Worm (Caenorhabditis elegans) whole organism, L1 larva: ENCODE data around the gene D2085.7.

Experiments used
- C34B4.2 ChIP-seq: sonication (generic microtip); optimal IDR thresholded peaks from 2 replicates; lab custom pipeline; 2017; ENCODE audit warnings: mild to moderate bottlenecking, missing genetic modification characterization, missing compliant biosample characterization
- Y116A8C.19 ChIP-seq: sonication (generic microtip); optimal IDR thresholded peaks from 2 replicates; lab custom pipeline; 2016; ENCODE audit warnings: missing compliant biosample characterization, missing genetic modification characterization, borderline replicate concordance
- aha-1 ChIP-seq: fragments of 150-350 bp; optimal IDR thresholded peaks from 2 replicates; lab custom pipeline; 2014; ENCODE audit warnings: missing biosample characterization, missing genetic modification characterization
- alr-1 ChIP-seq: fragments of 200-800 bp; sonication (Bioruptor generic); optimal IDR thresholded peaks from 2 replicates; lab custom pipeline; 2018; ENCODE audit warnings: borderline replicate concordance, mild to moderate bottlenecking, missing genetic modification characterization, missing compliant biosample characterization
- ama-1 ChIP-seq: fragments of 150-350 bp; optimal IDR thresholded peaks from 2 replicates; lab custom pipeline; 2014
- blmp-1 ChIP-seq: fragments of 150-350 bp; optimal IDR thresholded peaks from 2 replicates; lab custom pipeline; 2014; ENCODE audit warnings: missing biosample characterization, missing genetic modification characterization
- ceh-88 ChIP-seq: fragments of 200-800 bp; sonication (Bioruptor generic); IDR thresholded peaks from 2 replicates; pipeline ENCODE4 v1.3.6; 2022; ENCODE audit warnings: missing genetic modification characterization, missing compliant biosample characterization
- dsc-1 ChIP-seq: sonication (generic microtip); optimal IDR thresholded peaks from 2 replicates; lab custom pipeline; 2016; ENCODE audit warnings: mild to moderate bottlenecking, missing genetic modification characterization, missing compliant biosample characterization
- efl-1 ChIP-seq, 4 experiments: fragments of 150-350 bp; optimal IDR thresholded peaks in 3 of 4; peaks in 1 of 4; 1 replicate in 1 of 4; 2 replicates in 3 of 4; lab custom pipeline; 2014; ENCODE audit warnings: missing biosample characterization in 2 of 4, missing genetic modification characterization in 2 of 4, missing genetic modification reagents in 2 of 4
- egl-27 ChIP-seq, 2 experiments: fragments of 150-350 bp in 1 of 2; sonication (generic microtip); optimal IDR thresholded peaks; 3 replicates each; lab custom pipeline; 2017 to 2018; ENCODE audit warnings: missing biosample characterization in 2 of 2, missing genetic modification characterization in 2 of 2, missing genetic modification reagents in 2 of 2
- elt-2 ChIP-seq: sonication (generic microtip); optimal IDR thresholded peaks from 2 replicates; lab custom pipeline; 2016; ENCODE audit warnings: missing genetic modification characterization, mild to moderate bottlenecking, inconsistent platforms, missing compliant biosample characterization, missing genetic modification reagents
- elt-3 ChIP-seq, 6 experiments: fragments of 150-350 bp in 1 of 6; sonication (generic microtip); optimal IDR thresholded peaks; 2 replicates each; lab custom pipeline; 2017 to 2018; ENCODE audit warnings: missing biosample characterization in 6 of 6, missing genetic modification characterization in 6 of 6, inconsistent platforms in 1 of 6
- fkh-4 ChIP-seq: sonication (generic microtip); optimal IDR thresholded peaks from 2 replicates; lab custom pipeline; 2016; ENCODE audit warnings: missing compliant biosample characterization, missing genetic modification characterization, borderline replicate concordance
- fkh-8 ChIP-seq: sonication (generic microtip); optimal IDR thresholded peaks from 2 replicates; lab custom pipeline; 2016; ENCODE audit warnings: mild to moderate bottlenecking, missing genetic modification characterization, missing compliant biosample characterization
- fos-1 ChIP-seq: fragments of 150-350 bp; optimal IDR thresholded peaks from 2 replicates; lab custom pipeline; 2014; ENCODE audit warnings: missing biosample characterization, missing genetic modification characterization
- grh-1 ChIP-seq: fragments of 200-800 bp; sonication (Bioruptor generic); IDR thresholded peaks from 2 replicates; pipeline ENCODE4 v1.3.6; 2022; ENCODE audit warnings: missing genetic modification reagents, missing genetic modification characterization, missing compliant biosample characterization
- hlh-4 ChIP-seq: sonication (generic microtip); optimal IDR thresholded peaks from 2 replicates; lab custom pipeline; 2016; ENCODE audit warnings: mild to moderate bottlenecking, missing genetic modification characterization, missing compliant biosample characterization
- jun-1 ChIP-seq: fragments of 150-350 bp; optimal IDR thresholded peaks from 2 replicates; lab custom pipeline; 2014; ENCODE audit warnings: missing biosample characterization, missing genetic modification reagents, missing genetic modification characterization
- lin-14 ChIP-seq: fragments of 200-800 bp; sonication (Bioruptor generic); optimal IDR thresholded peaks from 2 replicates; lab custom pipeline; 2018; ENCODE audit warnings: mild to moderate bottlenecking, missing genetic modification characterization, moderate library complexity, missing compliant biosample characterization
- lin-35 ChIP-seq, 2 experiments: fragments of 150-350 bp; optimal IDR thresholded peaks; 2 replicates each; lab custom pipeline; 2014; ENCODE audit warnings: missing biosample characterization in 2 of 2, missing genetic modification characterization in 2 of 2, missing genetic modification reagents in 2 of 2
- lin-39 ChIP-seq: fragments of 150-350 bp; optimal IDR thresholded peaks from 2 replicates; lab custom pipeline; 2014; ENCODE audit warnings: missing biosample characterization, missing genetic modification reagents, missing genetic modification characterization
- mdl-1 ChIP-seq, 2 experiments: fragments of 150-350 bp; optimal IDR thresholded peaks; 2 replicates each; lab custom pipeline; 2014 to 2017; ENCODE audit warnings: missing biosample characterization in 2 of 2, missing genetic modification characterization in 2 of 2, inconsistent platforms in 1 of 2
- mep-1 ChIP-seq: fragments of 150-350 bp; optimal IDR thresholded peaks from 2 replicates; lab custom pipeline; 2014; ENCODE audit warnings: missing biosample characterization, missing genetic modification characterization
- nhr-19 ChIP-seq: fragments of 200-800 bp; sonication (Bioruptor generic); conservative IDR thresholded peaks from 2 replicates; pipeline ENCODE4 v1.3.6; 2022; ENCODE audit warnings: missing genetic modification characterization, missing compliant biosample characterization
- nhr-20 ChIP-seq: sonication (generic microtip); optimal IDR thresholded peaks from 2 replicates; lab custom pipeline; 2016; ENCODE audit warnings: mild to moderate bottlenecking, missing genetic modification characterization, missing compliant biosample characterization
- nhr-47 ChIP-seq: sonication (generic microtip); optimal IDR thresholded peaks from 2 replicates; lab custom pipeline; 2016; ENCODE audit warnings: mild to moderate bottlenecking, missing genetic modification characterization, moderate library complexity, missing compliant biosample characterization
- nhr-71 ChIP-seq: sonication (generic microtip); optimal IDR thresholded peaks from 2 replicates; lab custom pipeline; 2016; ENCODE audit warnings: mild to moderate bottlenecking, missing genetic modification characterization, moderate library complexity, missing compliant biosample characterization
- nhr-76 ChIP-seq: sonication (generic microtip); optimal IDR thresholded peaks from 2 replicates; lab custom pipeline; 2017; ENCODE audit warnings: missing biosample characterization, missing genetic modification characterization
- nhr-84 ChIP-seq: sonication (generic microtip); optimal IDR thresholded peaks from 2 replicates; lab custom pipeline; 2017; ENCODE audit warnings: missing biosample characterization, missing genetic modification characterization
- nhr-85 ChIP-seq: sonication (generic microtip); peaks from one replicate; lab custom pipeline; 2016; ENCODE audit warnings: missing genetic modification characterization, inconsistent platforms, missing compliant biosample characterization
- pag-3 ChIP-seq: sonication (generic microtip); optimal IDR thresholded peaks from 2 replicates; lab custom pipeline; 2017; ENCODE audit warnings: missing genetic modification characterization, mild to moderate bottlenecking, missing compliant biosample characterization, antibody characterized with exemption, borderline replicate concordance; ENCODE audit not compliant: insufficient read depth
- pax-3 ChIP-seq: fragments of 200-800 bp; sonication (Bioruptor generic); optimal IDR thresholded peaks from 2 replicates; lab custom pipeline; 2018; ENCODE audit warnings: mild to moderate bottlenecking, missing genetic modification characterization, moderate library complexity, missing compliant biosample characterization
- rnt-1 ChIP-seq: sonication (generic microtip); optimal IDR thresholded peaks from 2 replicates; lab custom pipeline; 2016; ENCODE audit warnings: mild to moderate bottlenecking, missing genetic modification characterization, moderate library complexity, missing compliant biosample characterization
- sptf-1 ChIP-seq: fragments of 150-350 bp; optimal IDR thresholded peaks from 2 replicates; lab custom pipeline; 2014; ENCODE audit warnings: missing biosample characterization, missing genetic modification characterization
- sup-37 ChIP-seq: fragments of 200-800 bp; sonication (Bioruptor generic); optimal IDR thresholded peaks from 2 replicates; lab custom pipeline; 2018; ENCODE audit warnings: mild to moderate bottlenecking, missing genetic modification characterization, missing compliant biosample characterization
- tlp-1 ChIP-seq: fragments of 150-350 bp; optimal IDR thresholded peaks from 2 replicates; lab custom pipeline; 2014; ENCODE audit warnings: missing biosample characterization, missing genetic modification characterization
- unc-30 ChIP-seq: sonication (generic microtip); optimal IDR thresholded peaks from 2 replicates; lab custom pipeline; 2017; ENCODE audit warnings: missing biosample characterization, missing genetic modification characterization
- unc-98 ChIP-seq: fragments of 200-800 bp; sonication (Bioruptor generic); IDR thresholded peaks from 2 replicates; pipeline ENCODE4 v1.3.6; 2022; ENCODE audit warnings: missing genetic modification characterization, missing compliant biosample characterization
- vab-15 ChIP-seq: sonication (generic microtip); optimal IDR thresholded peaks from 2 replicates; lab custom pipeline; 2017; ENCODE audit warnings: missing genotype, mild to moderate bottlenecking, missing genetic modification characterization, missing compliant biosample characterization
- xbp-1 ChIP-seq: sonication (generic microtip); optimal IDR thresholded peaks from 2 replicates; lab custom pipeline; 2016; ENCODE audit warnings: missing genetic modification characterization, missing compliant biosample characterization
- zag-1 ChIP-seq: fragments of 150-350 bp; optimal IDR thresholded peaks from 2 replicates; lab custom pipeline; 2014; ENCODE audit warnings: missing biosample characterization, missing genetic modification characterization
- zip-4 ChIP-seq: fragments of 200-800 bp; sonication (Bioruptor generic); optimal IDR thresholded peaks from 2 replicates; lab custom pipeline; 2018; ENCODE audit warnings: mild to moderate bottlenecking, missing genetic modification characterization, moderate library complexity, missing compliant biosample characterization
- ztf-11 ChIP-seq, 2 experiments: sonication (generic microtip); optimal IDR thresholded peaks; 2 replicates each; lab custom pipeline; 2016 to 2017; ENCODE audit warnings: missing genetic modification characterization in 2 of 2, missing biosample characterization in 1 of 2, missing compliant biosample characterization in 1 of 2
- ztf-4 ChIP-seq: fragments of 150-350 bp; optimal IDR thresholded peaks from 2 replicates; lab custom pipeline; 2014; ENCODE audit warnings: missing biosample characterization, missing genetic modification characterization

D2085.7 gene

DNA sequence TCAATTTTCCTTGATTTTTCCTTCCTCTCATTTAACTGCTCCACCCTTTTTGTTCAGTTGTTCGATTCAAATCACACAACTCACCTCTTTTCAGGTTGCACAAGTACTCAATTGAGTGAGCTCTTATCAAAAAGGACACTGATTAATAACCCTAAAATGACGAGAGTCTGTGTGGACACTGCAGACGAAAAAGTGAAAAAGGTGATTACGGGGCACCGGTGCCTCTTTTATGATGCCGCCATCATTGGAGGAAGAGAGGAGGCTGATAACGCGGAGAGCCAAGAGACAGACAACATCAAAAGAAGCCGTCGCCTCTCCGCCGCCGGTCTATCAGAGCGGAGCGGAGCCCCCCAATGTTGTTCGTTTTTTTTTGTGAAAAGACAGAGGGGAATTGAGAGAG lies 16.0 kb upstream of the D2085.7 start, which contains the start of gene sptf-2 (continued):
- TF ChIP-seq jun-1: peak; percentile 34
- no peak for TF ChIP-seq sup-37

DNA sequence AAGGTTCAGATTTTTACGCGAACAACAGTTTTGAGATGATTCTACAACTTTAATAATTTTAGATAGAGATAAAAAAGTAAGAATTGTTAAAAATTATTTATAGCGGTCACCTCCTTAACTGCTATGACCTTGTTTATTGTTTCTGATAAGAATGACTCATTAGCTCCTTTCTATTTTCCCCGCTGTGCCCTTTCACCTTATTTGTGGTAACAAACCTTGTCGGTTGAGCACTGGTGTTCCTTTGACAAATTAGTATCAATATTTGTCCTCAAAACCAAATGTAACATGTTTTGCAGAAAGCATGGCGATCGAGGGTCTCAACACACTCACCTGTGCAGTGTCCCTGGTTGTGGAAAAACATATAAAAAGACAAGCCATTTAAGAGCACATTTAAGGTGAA lies 14.6 kb upstream of the D2085.7 start:
- TF ChIP-seq alr-1 (tag; lab: Kevin White, UChicago): no peak
- TF ChIP-seq efl-1 (optimal IDR thresholded peaks at IDR 0.05; lab: Kevin White, UChicago): no peak
- TF ChIP-seq efl-1 (GFP tag; optimal IDR thresholded peaks at IDR 0.05 in 1 of 2; lab: Kevin White, UChicago): peak in 1 of 2 experiments; percentile 51
- TF ChIP-seq elt-3 (tag; optimal IDR thresholded peaks at IDR 0.05; lab: Kevin White, UChicago): no peak

- TF ChIP-seq unc-30 (tag; lab: Kevin White, UChicago) (no peak), fos-1 (tag; lab: Kevin White, UChicago) (no peak), unc-98 (GFP tag; lab: Robert Waterston, UW) (no peak), nhr-84 (no peak), sptf-1 (no peak), pax-3 (tag; lab: Kevin White, UChicago) (no peak), ceh-88 (GFP tag; lab: Robert Waterston, UW) (no peak), xbp-1 (tag; lab: Kevin White, UChicago) (no peak), nhr-19 (GFP tag; lab: Robert Waterston, UW) (no peak), ztf-11 (tag; optimal IDR thresholded peaks at IDR 0.05; lab: Kevin White, UChicago) (no peak), fkh-8 (tag; lab: Kevin White, UChicago) (no peak), tlp-1 (tag; lab: Kevin White, UChicago) (no peak), fkh-4 (tag; lab: Kevin White, UChicago) (no peak)
These were observed 13.3 kb upstream of the D2085.7 start for ce11 chrII:8627907-8628306.

DNA sequence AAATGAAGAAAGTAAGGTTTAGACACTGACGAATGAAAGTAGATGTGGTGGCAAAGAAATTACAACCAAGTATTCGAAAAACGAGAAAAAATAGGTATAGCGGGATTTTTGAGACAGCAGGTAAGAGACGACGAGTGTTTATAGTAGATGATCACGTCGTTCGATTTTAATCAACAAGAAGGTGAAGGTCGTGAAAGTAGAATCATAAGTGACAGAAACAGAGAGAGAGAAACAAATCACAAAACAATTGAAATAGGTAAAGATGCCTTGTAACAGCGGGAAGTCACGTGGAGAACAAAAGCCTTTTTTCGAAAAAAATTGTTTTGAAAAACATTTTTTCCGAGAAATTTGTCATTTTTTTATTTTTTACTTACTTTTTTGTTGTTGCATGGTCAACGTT lies 11.1 kb upstream of the D2085.7 start, which contains the start of gene T22C8.6:
T22C8.6 (minus strand) TSS at position 194 of the 400 bp plus-strand sequence.
- TF ChIP-seq elt-2 (tag; lab: Kevin White, UChicago) (no peak), mep-1 (tag; lab: Kevin White, UChicago) (no peak), mdl-1 (tag; optimal IDR thresholded peaks at IDR 0.05; lab: Kevin White, UChicago) (no peak), grh-1 (GFP tag; lab: Robert Waterston, UW) (no peak), zag-1 (tag; lab: Kevin White, UChicago) (no peak), lin-39 (tag; lab: Kevin White, UChicago) (no peak), dsc-1 (tag; lab: Kevin White, UChicago) (no peak), zip-4 (no peak), lin-35 (GFP tag; optimal IDR thresholded peaks at IDR 0.05; lab: Kevin White, UChicago) (peak in 1 of 2 experiments; percentile 3), nhr-20 (tag; lab: Kevin White, UChicago) (peak; percentile 47), Y116A8C.19 (tag; lab: Kevin White, UChicago) (no peak), pag-3 (tag; lab: Kevin White, UChicago) (no peak), nhr-85 (tag; lab: Kevin White, UChicago) (peak; percentile 75), nhr-19 (GFP tag; lab: Robert Waterston, UW) (no peak), ztf-4 (tag; lab: Kevin White, UChicago) (no peak), vab-15 (tag; lab: Kevin White, UChicago) (no peak), ama-1 (lab: Kevin White, UChicago) (no peak), sptf-1 (no peak), egl-27 (tag; optimal IDR thresholded peaks at IDR 0.05; lab: Kevin White, UChicago) (no peak), C34B4.2 (tag; lab: Kevin White, UChicago) (no peak), nhr-71 (tag; lab: Kevin White, UChicago) (no peak), rnt-1 (no peak), sup-37 (no peak), nhr-47 (no peak), hlh-4 (no peak), lin-14 (peak; percentile 48), unc-30 (tag; lab: Kevin White, UChicago) (no peak), elt-3 (tag; optimal IDR thresholded peaks at IDR 0.05; lab: Kevin White, UChicago) (peak in 1 of 6 experiments; percentile 25), nhr-76 (tag; lab: Kevin White, UChicago) (no peak), aha-1 (no peak), blmp-1 (tag; lab: Kevin White, UChicago) (peak; percentile 78), tlp-1 (tag; lab: Kevin White, UChicago) (no peak)
